Fruit fly (Drosophila melanogaster) whole organism, embryonic: ENCODE measurements around the gene CG43779.
A peak's percentile ranks its signal among the peaks of the same experiment; 100 is the strongest.

Experiments used
- Atf-2 ChIP-seq: fragments of 200-800 bp; sonication (Bioruptor generic); optimal IDR thresholded peaks from 2 replicates; lab custom pipeline; 2016; ENCODE audit warnings: missing biosample characterization, missing genetic modification characterization
- Atf6 ChIP-seq: fragments of 200-800 bp; sonication (Bioruptor generic); IDR thresholded peaks from 2 replicates; pipeline ENCODE4 v1.3.6; 2022; ENCODE audit warnings: missing biosample characterization, missing genetic modification characterization
- Blimp-1 ChIP-seq: fragments of 200-800 bp; sonication (Bioruptor generic); optimal IDR thresholded peaks from 3 replicates; lab custom pipeline; 2018; ENCODE audit warnings: missing biosample characterization, missing genetic modification characterization, mild to moderate bottlenecking, moderate library complexity, missing genetic modification reagents
- Bteb2 ChIP-seq: fragments of 200-800 bp; sonication (Bioruptor generic); optimal IDR thresholded peaks from 2 replicates; lab custom pipeline; 2016; ENCODE audit warnings: missing biosample characterization, missing genetic modification characterization
- CG10543 ChIP-seq: fragments of 200-800 bp; sonication (Bioruptor generic); optimal IDR thresholded peaks from 3 replicates; lab custom pipeline; 2017; ENCODE audit warnings: missing biosample characterization, mild to moderate bottlenecking, missing genetic modification characterization, moderate library complexity
- CG10565 ChIP-seq: fragments of 200-800 bp; sonication (Bioruptor generic); optimal IDR thresholded peaks from 3 replicates; lab custom pipeline; 2016; ENCODE audit warnings: missing biosample characterization, mild to moderate bottlenecking, missing genetic modification characterization
- CG11247 ChIP-seq: fragments of 200-800 bp; sonication (Bioruptor generic); IDR thresholded peaks from 2 replicates; pipeline ENCODE4 v1.3.6; 2022; ENCODE audit warnings: missing biosample characterization, missing genetic modification characterization
- CG11456 ChIP-seq: fragments of 200-800 bp; sonication (Bioruptor generic); IDR thresholded peaks from 3 replicates; pipeline ENCODE4 v1.3.6; 2022; ENCODE audit warnings: missing biosample characterization, missing genetic modification characterization
- CG13624 ChIP-seq: fragments of 200-800 bp; sonication (Bioruptor generic); optimal IDR thresholded peaks from 2 replicates; lab custom pipeline; 2016; ENCODE audit warnings: missing biosample characterization, missing genetic modification characterization
- CG13775 ChIP-seq: fragments of 200-800 bp; sonication (Bioruptor generic); optimal IDR thresholded peaks from 3 replicates; lab custom pipeline; 2017; ENCODE audit warnings: missing biosample characterization, mild to moderate bottlenecking, missing genetic modification characterization
- CG14710 ChIP-seq: fragments of 200-800 bp; sonication (Bioruptor generic); optimal IDR thresholded peaks from 3 replicates; lab custom pipeline; 2019; ENCODE audit warnings: missing biosample characterization, mild to moderate bottlenecking, missing genetic modification characterization, moderate library complexity
- CG17612 ChIP-seq: fragments of 200-800 bp; sonication (Bioruptor generic); IDR thresholded peaks from 2 replicates; pipeline ENCODE4 v1.3.6; 2022; ENCODE audit warnings: missing biosample characterization, missing genetic modification characterization
- CG2678 ChIP-seq: fragments of 200-800 bp; sonication (Bioruptor generic); optimal IDR thresholded peaks from 3 replicates; lab custom pipeline; 2019; ENCODE audit warnings: missing biosample characterization, mild to moderate bottlenecking, missing genetic modification characterization, moderate library complexity
- CG2712 ChIP-seq: fragments of 200-800 bp; optimal IDR thresholded peaks from 3 replicates; lab custom pipeline; 2019; ENCODE audit warnings: missing biosample characterization, mild to moderate bottlenecking, missing genetic modification characterization, moderate library complexity
- CG32532 ChIP-seq: fragments of 200-800 bp; sonication (Bioruptor generic); IDR thresholded peaks from 2 replicates; pipeline ENCODE4 v1.3.6; 2022; ENCODE audit warnings: missing biosample characterization, missing genetic modification characterization
- CG34224 ChIP-seq: fragments of 200-800 bp; sonication (Bioruptor generic); IDR thresholded peaks from 3 replicates; pipeline ENCODE4 v1.3.6; 2022; ENCODE audit warnings: missing biosample characterization, missing genetic modification characterization; ENCODE audit not compliant: partially characterized antibody
- CG5245 ChIP-seq: fragments of 200-800 bp; sonication (Bioruptor generic); optimal IDR thresholded peaks from 3 replicates; lab custom pipeline; 2016; ENCODE audit warnings: missing biosample characterization, missing genetic modification characterization
- CG6689 ChIP-seq: fragments of 200-800 bp; sonication (Bioruptor generic); IDR thresholded peaks from 2 replicates; pipeline ENCODE4 v1.3.6; 2022; ENCODE audit warnings: missing biosample characterization, missing genetic modification characterization
- CG8478 ChIP-seq: fragments of >200 bp; optimal IDR thresholded peaks from 2 replicates; lab custom pipeline; 2018
- Chrac-16 ChIP-seq: fragments of 200-800 bp; sonication (Bioruptor generic); optimal IDR thresholded peaks from 3 replicates; lab custom pipeline; 2016; ENCODE audit warnings: missing biosample characterization, missing genetic modification characterization
- Eip74EF ChIP-seq, 2 experiments: fragments of 200-800 bp in 1 of 2; fragments of >200 bp in 1 of 2; sonication (Bioruptor generic) in 1 of 2; optimal IDR thresholded peaks; 2 replicates each; lab custom pipeline; 2017 to 2019; ENCODE audit warnings: missing biosample characterization in 2 of 2, missing genetic modification characterization in 2 of 2, mild to moderate bottlenecking in 1 of 2, moderate library complexity in 1 of 2
- Ets65A ChIP-seq: fragments of 200-800 bp; sonication (Bioruptor generic); peaks from one replicate; lab custom pipeline; 2016; ENCODE audit warnings: missing biosample characterization, missing genetic modification characterization
- H2.0 ChIP-seq: fragments of 200-800 bp; sonication (Bioruptor generic); IDR thresholded peaks from 2 replicates; pipeline ENCODE4 v1.3.6; 2022; ENCODE audit warnings: missing biosample characterization, missing genetic modification characterization
- HHEX ChIP-seq: fragments of 200-800 bp; sonication (Bioruptor generic); optimal IDR thresholded peaks from 3 replicates; lab custom pipeline; 2017; ENCODE audit warnings: missing biosample characterization, mild to moderate bottlenecking, missing genetic modification characterization, missing genetic modification reagents
- HLHmδ ChIP-seq: fragments of 200-800 bp; sonication (Bioruptor generic); optimal IDR thresholded peaks from 2 replicates; lab custom pipeline; 2018; ENCODE audit warnings: missing biosample characterization, mild to moderate bottlenecking, missing genetic modification characterization, moderate library complexity
- Max ChIP-seq: fragments of 200-800 bp; sonication (Bioruptor generic); optimal IDR thresholded peaks from 2 replicates; lab custom pipeline; 2016; ENCODE audit warnings: missing biosample characterization, mild to moderate bottlenecking, missing genetic modification characterization
- Med ChIP-seq: fragments of 200-800 bp; sonication (Bioruptor generic); peaks from one replicate; lab custom pipeline; 2016; ENCODE audit warnings: missing biosample characterization, missing genetic modification characterization, mild to moderate bottlenecking, inconsistent platforms, moderate library complexity
- Rx ChIP-seq: fragments of 200-800 bp; sonication (Bioruptor generic); IDR thresholded peaks from 2 replicates; pipeline ENCODE4 v1.3.6; 2022; ENCODE audit warnings: missing biosample characterization, missing genetic modification characterization
- Sin3A ChIP-seq: fragments of >200 bp; optimal IDR thresholded peaks from 2 replicates; lab custom pipeline; 2018
- Sox100B ChIP-seq: fragments of 200-800 bp; sonication (Bioruptor generic); optimal IDR thresholded peaks from 3 replicates; lab custom pipeline; 2018; ENCODE audit warnings: missing biosample characterization, mild to moderate bottlenecking, missing genetic modification characterization
- Spps ChIP-seq: fragments of 200-800 bp; sonication (Bioruptor generic); optimal IDR thresholded peaks from 2 replicates; lab custom pipeline; 2018; ENCODE audit warnings: missing biosample characterization, mild to moderate bottlenecking, missing genetic modification characterization
- Stat92E ChIP-seq, 3 experiments: fragments of >200 bp in 2 of 3; fragments of 200-800 bp in 1 of 3; sonication (Bioruptor generic) in 1 of 3; optimal IDR thresholded peaks; 2 replicates each; lab custom pipeline; 2017 to 2019; ENCODE audit warnings: missing biosample characterization in 3 of 3, missing genetic modification characterization in 3 of 3, mild to moderate bottlenecking in 1 of 3, moderate library complexity in 1 of 3
- bbx ChIP-seq: fragments of 200-800 bp; sonication (Bioruptor generic); IDR thresholded peaks from 2 replicates; pipeline ENCODE4 v1.3.6; 2022; ENCODE audit warnings: missing biosample characterization, missing genetic modification characterization; ENCODE audit not compliant: partially characterized antibody
- bowl ChIP-seq: fragments of 200-800 bp; sonication (Bioruptor generic); IDR thresholded peaks from 2 replicates; pipeline ENCODE4 v1.3.6; 2022; ENCODE audit warnings: missing biosample characterization, missing genetic modification characterization
- exex ChIP-seq: fragments of 200-800 bp; sonication (Bioruptor generic); optimal IDR thresholded peaks from 4 replicates; lab custom pipeline; 2018; ENCODE audit warnings: missing biosample characterization, mild to moderate bottlenecking, missing genetic modification characterization, moderate library complexity
- gsb ChIP-seq: fragments of 200-800 bp; sonication (Bioruptor generic); IDR thresholded peaks from 2 replicates; pipeline ENCODE4 v1.3.6; 2022; ENCODE audit warnings: missing biosample characterization, missing genetic modification characterization
- gt ChIP-seq: fragments of 200-800 bp; sonication (Bioruptor generic); IDR thresholded peaks from 2 replicates; pipeline ENCODE4 v1.3.6; 2022; ENCODE audit warnings: missing biosample characterization, missing genetic modification characterization
- hb ChIP-seq: fragments of 200-800 bp; sonication (Bioruptor generic); IDR thresholded peaks from 3 replicates; pipeline ENCODE4 v1.3.6; 2022; ENCODE audit warnings: missing biosample characterization, missing genetic modification characterization; ENCODE audit not compliant: partially characterized antibody
- jumu ChIP-seq: fragments of 200-800 bp; sonication (Bioruptor generic); optimal IDR thresholded peaks from 3 replicates; lab custom pipeline; 2016; ENCODE audit warnings: missing biosample characterization, missing genetic modification characterization
- kay ChIP-seq: fragments of 200-800 bp; sonication (Bioruptor generic); optimal IDR thresholded peaks from 2 replicates; lab custom pipeline; 2016; ENCODE audit warnings: missing biosample characterization, missing genetic modification characterization
- onecut ChIP-seq: fragments of 200-800 bp; sonication (Bioruptor generic); IDR thresholded peaks from 2 replicates; pipeline ENCODE4 v1.3.6; 2022; ENCODE audit warnings: missing biosample characterization, missing genetic modification characterization
- phol ChIP-seq: fragments of 200-800 bp; sonication (Bioruptor generic); optimal IDR thresholded peaks from 3 replicates; lab custom pipeline; 2018; ENCODE audit warnings: missing biosample characterization, mild to moderate bottlenecking, missing genetic modification characterization, moderate library complexity
- pnt ChIP-seq: fragments of 200-800 bp; sonication (Bioruptor generic); optimal IDR thresholded peaks from 3 replicates; lab custom pipeline; 2016; ENCODE audit warnings: missing biosample characterization, missing genetic modification characterization
- sens ChIP-seq: fragments of 200-800 bp; sonication (Bioruptor generic); peaks from one replicate; lab custom pipeline; 2016; ENCODE audit warnings: missing biosample characterization, missing genetic modification characterization
- sim ChIP-seq: fragments of 200-800 bp; sonication (Bioruptor generic); IDR thresholded peaks from 2 replicates; pipeline ENCODE4 v1.3.6; 2022; ENCODE audit warnings: missing biosample characterization, missing genetic modification characterization
- sisA ChIP-seq: fragments of 200-800 bp; sonication (Bioruptor generic); IDR thresholded peaks from 2 replicates; pipeline ENCODE4 v1.3.6; 2022; ENCODE audit warnings: missing biosample characterization, missing genetic modification characterization
- slou ChIP-seq: fragments of 200-800 bp; sonication (Bioruptor generic); optimal IDR thresholded peaks from 3 replicates; lab custom pipeline; 2016; ENCODE audit warnings: missing biosample characterization, missing genetic modification characterization
- sob ChIP-seq: fragments of 200-800 bp; sonication (Bioruptor generic); IDR thresholded peaks from 2 replicates; pipeline ENCODE4 v1.3.6; 2022; ENCODE audit warnings: missing biosample characterization, missing genetic modification characterization
- trem ChIP-seq: fragments of 200-800 bp; optimal IDR thresholded peaks from 3 replicates; lab custom pipeline; 2019; ENCODE audit warnings: missing biosample characterization, mild to moderate bottlenecking, missing genetic modification characterization, moderate library complexity
- tup ChIP-seq: fragments of 200-800 bp; sonication (Bioruptor generic); optimal IDR thresholded peaks from 2 replicates; lab custom pipeline; 2016; ENCODE audit warnings: missing biosample characterization, mild to moderate bottlenecking, missing genetic modification characterization, moderate library complexity

Gene CG43779

dm6 chr2L:13305000-13305399 is 1.6 kb downstream of the CG43779 start:
- TF ChIP-seq CG17612 (GFP tag; lab: Robert Waterston, UW) (no peak), CG8478 (lab: Kevin White, UChicago) (peak; percentile 24), slou (GFP tag; lab: Kevin White, UChicago) (no peak), CG2712 (tag; lab: Kevin White, UChicago) (no peak), CG11456 (GFP tag; lab: Robert Waterston, UW) (no peak), Atf6 (GFP tag; lab: Robert Waterston, UW) (no peak), bbx (GFP tag; lab: Robert Waterston, UW) (no peak), exex (tag; lab: Kevin White, UChicago) (no peak), sens (peak; percentile 40), hb (GFP tag; lab: Robert Waterston, UW) (no peak), CG32532 (GFP tag; lab: Robert Waterston, UW) (no peak), pnt (GFP tag; lab: Kevin White, UChicago) (no peak), jumu (GFP tag; lab: Kevin White, UChicago) (no peak), CG10565 (no peak), Rx (GFP tag; lab: Robert Waterston, UW) (no peak), CG10543 (GFP tag; lab: Kevin White, UChicago) (no peak), Ets65A (GFP tag; lab: Kevin White, UChicago) (peak; percentile 93)

- no peak for TF ChIP-seq phol (tag; lab: Kevin White, UChicago)
- TF ChIP-seq CG11247 (GFP tag; lab: Robert Waterston, UW): no peak
- no peak for TF ChIP-seq trem (tag; lab: Kevin White, UChicago)
- TF ChIP-seq CG14710 (tag; lab: Kevin White, UChicago): no peak
- no peak for TF ChIP-seq CG13624
- no peak for TF ChIP-seq Max
- TF ChIP-seq CG34224 (GFP tag; lab: Robert Waterston, UW): no peak
- no peak for TF ChIP-seq HHEX (GFP tag; lab: Kevin White, UChicago)
- TF ChIP-seq H2.0 (GFP tag; lab: Robert Waterston, UW): no peak
- TF ChIP-seq Sox100B (GFP tag; lab: Kevin White, UChicago): no peak
- TF ChIP-seq kay: no peak
- TF ChIP-seq sisA (GFP tag; lab: Robert Waterston, UW): no peak
- TF ChIP-seq gsb (GFP tag; lab: Robert Waterston, UW): no peak
- no peak for TF ChIP-seq CG5245 (GFP tag; lab: Kevin White, UChicago)
Measured at dm6 chr2L:13304488-13304887, 2.1 kb downstream of the CG43779 start, which contains the start of gene CG16825. CG16825 (plus strand) TSS chr2L:13304788.

DNA sequence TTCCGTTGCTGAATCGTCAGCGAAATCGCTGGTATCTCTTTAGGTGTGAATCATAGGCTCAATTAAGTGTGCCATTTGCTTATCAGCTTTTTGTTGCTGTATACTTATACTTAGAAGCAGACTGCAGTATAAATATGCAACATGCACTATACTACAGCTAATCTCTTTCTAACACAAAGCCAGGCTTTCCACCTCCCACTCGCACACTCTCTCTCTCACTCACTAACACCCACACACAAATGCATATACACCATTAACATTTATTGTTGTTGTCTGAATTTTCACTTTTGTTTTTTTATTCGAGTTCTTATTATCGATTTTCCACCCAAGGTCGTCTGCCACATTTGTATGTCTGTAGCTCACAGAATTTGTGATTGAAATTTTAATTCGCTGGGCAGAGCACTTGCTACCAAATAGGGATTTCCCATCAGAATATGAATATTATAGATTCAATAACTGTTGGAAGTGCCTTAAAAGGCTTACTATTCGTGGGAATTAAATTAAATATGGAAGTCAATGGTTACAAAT is 9.8 kb downstream of the CG43779 start:
- TF ChIP-seq Eip74EF (GFP tag; optimal IDR thresholded peaks at IDR 0.05; lab: Kevin White, UChicago) (no peak), CG13775 (GFP tag; lab: Kevin White, UChicago) (no peak), Spps (tag; lab: Kevin White, UChicago) (no peak), CG2678 (tag; lab: Kevin White, UChicago) (no peak), Atf-2 (GFP tag; lab: Kevin White, UChicago) (no peak), CG32532 (GFP tag; lab: Robert Waterston, UW) (no peak), Sin3A (lab: Kevin White, UChicago) (no peak), Chrac-16 (GFP tag; lab: Kevin White, UChicago) (no peak), sim (no peak), Med (no peak), gt (no peak), Stat92E (GFP tag; optimal IDR thresholded peaks at IDR 0.05; lab: Kevin White, UChicago) (peak in 1 of 3 experiments; percentile 58), bowl (GFP tag; lab: Robert Waterston, UW) (no peak), tup (GFP tag; lab: Kevin White, UChicago) (no peak), HLHmδ (no peak), onecut (peak; percentile 92), Max (no peak), Bteb2 (GFP tag; lab: Kevin White, UChicago) (no peak), CG6689 (GFP tag; lab: Robert Waterston, UW) (no peak), Blimp-1 (GFP tag; lab: Kevin White, UChicago) (peak; percentile 89), sob (GFP tag; lab: Robert Waterston, UW) (no peak)
